Fruit fly (Drosophila melanogaster) whole organism, wandering third instar larva: ENCODE measurements around the gene Cpsf5.

Experiments used
- Abd-B ChIP-seq: fragments of >200 bp; optimal IDR thresholded peaks from 2 replicates; lab custom pipeline; 2017; ENCODE audit warnings: missing biosample characterization, missing genetic modification characterization
- CG32264 ChIP-seq: fragments of 200-800 bp; sonication (Bioruptor generic); optimal IDR thresholded peaks from 2 replicates; lab custom pipeline; 2016; ENCODE audit warnings: missing biosample characterization, missing genetic modification characterization
- CG9705 ChIP-seq: fragments of 200-800 bp; sonication (Bioruptor generic); optimal IDR thresholded peaks from 2 replicates; lab custom pipeline; 2018; ENCODE audit warnings: missing biosample characterization, mild to moderate bottlenecking, missing genetic modification characterization
- CrebA ChIP-seq: fragments of 200-800 bp; sonication (Bioruptor generic); optimal IDR thresholded peaks from 2 replicates; lab custom pipeline; 2016; ENCODE audit warnings: missing biosample characterization, mild to moderate bottlenecking, missing genetic modification characterization, borderline replicate concordance
- Dfd ChIP-seq: fragments of >200 bp; optimal IDR thresholded peaks from 2 replicates; lab custom pipeline; 2017; ENCODE audit warnings: missing biosample characterization, missing genetic modification characterization
- Dif ChIP-seq: fragments of 200-275, 200-300 bp; sonication (Bioruptor generic); optimal IDR thresholded peaks from 2 replicates; lab custom pipeline; 2018; ENCODE audit warnings: missing biosample characterization, missing genetic modification characterization; ENCODE audit not compliant: partially characterized antibody
- GATAd ChIP-seq: sonication (Bioruptor generic); optimal IDR thresholded peaks from 2 replicates; lab custom pipeline; 2016; ENCODE audit warnings: missing biosample characterization, missing genetic modification characterization
- HLH106 ChIP-seq: fragments of 200-800 bp; optimal IDR thresholded peaks from 3 replicates; lab custom pipeline; 2019; ENCODE audit warnings: missing biosample characterization, mild to moderate bottlenecking, missing genetic modification characterization, moderate library complexity
- Hnf4 ChIP-seq: fragments of 200-800 bp; sonication (Bioruptor generic); optimal IDR thresholded peaks from 2 replicates; lab custom pipeline; 2016; ENCODE audit warnings: missing biosample characterization, mild to moderate bottlenecking, missing genetic modification characterization
- Hr78 ChIP-seq: fragments of >200 bp; optimal IDR thresholded peaks from 2 replicates; lab custom pipeline; 2017; ENCODE audit warnings: missing biosample characterization, missing genetic modification characterization
- Hr83 ChIP-seq: fragments of 200-300 bp; sonication (Bioruptor generic); optimal IDR thresholded peaks from 2 replicates; lab custom pipeline; 2016; ENCODE audit warnings: missing biosample characterization, mild to moderate bottlenecking, missing genetic modification characterization, moderate library complexity; ENCODE audit not compliant: poor library complexity, severe bottlenecking
- Jra ChIP-seq: sonication (Bioruptor generic); optimal IDR thresholded peaks from 2 replicates; lab custom pipeline; 2016; ENCODE audit warnings: missing biosample characterization, missing genetic modification characterization
- Mio ChIP-seq: sonication (Bioruptor generic); optimal IDR thresholded peaks from 2 replicates; lab custom pipeline; 2016; ENCODE audit warnings: missing biosample characterization, missing genetic modification characterization
- Myc ChIP-seq: fragments of >200 bp; optimal IDR thresholded peaks from 2 replicates; lab custom pipeline; 2017
- N ChIP-seq: fragments of >200 bp; optimal IDR thresholded peaks from 2 replicates; lab custom pipeline; 2018; ENCODE audit warnings: missing biosample characterization, missing external identifiers, missing genetic modification characterization
- OdsH ChIP-seq: fragments of 200-800 bp; sonication (Bioruptor generic); optimal IDR thresholded peaks from 2 replicates; lab custom pipeline; 2016; ENCODE audit warnings: missing biosample characterization, mild to moderate bottlenecking, missing genetic modification characterization
- Rel ChIP-seq, 2 experiments: fragments of 200-800 bp; sonication (Bioruptor generic) in 1 of 2; optimal IDR thresholded peaks; 2 replicates in 1 of 2; 3 replicates in 1 of 2; lab custom pipeline; 2016 to 2019; ENCODE audit warnings: mild to moderate bottlenecking in 2 of 2, missing biosample characterization in 2 of 2, missing genetic modification characterization in 2 of 2, moderate library complexity in 1 of 2
- Sp1 ChIP-seq: fragments of 200-800 bp; sonication (Bioruptor generic); optimal IDR thresholded peaks from 3 replicates; lab custom pipeline; 2019; ENCODE audit warnings: missing biosample characterization, mild to moderate bottlenecking, missing genetic modification characterization, moderate library complexity
- Vsx2 ChIP-seq: fragments of 200-300, 225-300 bp; sonication (Bioruptor generic); optimal IDR thresholded peaks from 2 replicates; lab custom pipeline; 2018; ENCODE audit warnings: missing biosample characterization, missing genetic modification characterization; ENCODE audit not compliant: partially characterized antibody
- brk ChIP-seq: fragments of 200-800 bp; sonication (Bioruptor generic); optimal IDR thresholded peaks from 2 replicates; lab custom pipeline; 2016; ENCODE audit warnings: missing biosample characterization, mild to moderate bottlenecking, missing genetic modification characterization
- dl ChIP-seq, 2 experiments: fragments of 175-275, 200-275 bp in 1 of 2; fragments of 200-275 bp in 1 of 2; sonication (Bioruptor generic); optimal IDR thresholded peaks; lab custom pipeline; 2018; ENCODE audit warnings: mild to moderate bottlenecking in 2 of 2, missing biosample characterization in 2 of 2, missing genetic modification characterization in 2 of 2, moderate library complexity in 2 of 2; ENCODE audit not compliant: partially characterized antibody in 2 of 2, insufficient read depth in 1 of 2
- dsf ChIP-seq: sonication (Bioruptor generic); optimal IDR thresholded peaks from 2 replicates; lab custom pipeline; 2016; ENCODE audit warnings: missing biosample characterization, missing genetic modification characterization, borderline replicate concordance
- ey ChIP-seq: fragments of 200-800 bp; sonication (Bioruptor generic); optimal IDR thresholded peaks from 2 replicates; lab custom pipeline; 2016; ENCODE audit warnings: missing biosample characterization, missing genetic modification characterization
- foxo ChIP-seq, 2 experiments: fragments of 200-800 bp; sonication (Bioruptor generic); optimal IDR thresholded peaks; 2 replicates in 1 of 2; 3 replicates in 1 of 2; lab custom pipeline; 2016 to 2017; ENCODE audit warnings: missing biosample characterization in 2 of 2, missing genetic modification characterization in 2 of 2
- fru ChIP-seq: fragments of 200-800 bp; sonication (Bioruptor generic); optimal IDR thresholded peaks from 3 replicates; lab custom pipeline; 2016; ENCODE audit warnings: missing biosample characterization, mild to moderate bottlenecking, missing genetic modification characterization
- h ChIP-seq: fragments of 200-800 bp; sonication (Bioruptor generic); optimal IDR thresholded peaks from 3 replicates; lab custom pipeline; 2016; ENCODE audit warnings: missing biosample characterization, mild to moderate bottlenecking, missing genetic modification characterization
- jim ChIP-seq: fragments of 175-275, 200-325 bp; sonication (Bioruptor generic); optimal IDR thresholded peaks from 2 replicates; lab custom pipeline; 2016; ENCODE audit warnings: missing biosample characterization, mild to moderate bottlenecking, missing genetic modification characterization
- lola ChIP-seq: fragments of >200 bp; optimal IDR thresholded peaks from 2 replicates; lab custom pipeline; 2017; ENCODE audit warnings: missing biosample characterization, missing genetic modification characterization
- pan ChIP-seq: fragments of >200 bp; optimal IDR thresholded peaks from 2 replicates; lab custom pipeline; 2017
- psq ChIP-seq: fragments of 200-800 bp; sonication (Bioruptor generic); optimal IDR thresholded peaks from 3 replicates; lab custom pipeline; 2017; ENCODE audit warnings: missing biosample characterization, mild to moderate bottlenecking, missing genetic modification characterization, moderate library complexity
- rgr ChIP-seq: fragments of 200-800 bp; sonication (Bioruptor generic); optimal IDR thresholded peaks from 3 replicates; lab custom pipeline; 2016; ENCODE audit warnings: missing biosample characterization, mild to moderate bottlenecking, missing genetic modification characterization
- sage ChIP-seq: fragments of 200-800 bp; sonication (Bioruptor generic); optimal IDR thresholded peaks from 2 replicates; lab custom pipeline; 2016; ENCODE audit warnings: missing biosample characterization, mild to moderate bottlenecking, missing genetic modification characterization
- sv ChIP-seq: fragments of 200-800 bp; sonication (Bioruptor generic); optimal IDR thresholded peaks from 3 replicates; lab custom pipeline; 2016; ENCODE audit warnings: missing biosample characterization, missing genetic modification characterization
- tai ChIP-seq: sonication (Bioruptor generic); optimal IDR thresholded peaks from 2 replicates; lab custom pipeline; 2016; ENCODE audit warnings: missing biosample characterization, missing genetic modification characterization
- usp ChIP-seq: fragments of >200 bp; optimal IDR thresholded peaks from 2 replicates; lab custom pipeline; 2017; ENCODE audit warnings: missing biosample characterization, missing genetic modification characterization
- woc ChIP-seq: sonication (Bioruptor generic); optimal IDR thresholded peaks from 2 replicates; lab custom pipeline; 2016; ENCODE audit warnings: missing biosample characterization, mild to moderate bottlenecking, missing genetic modification characterization

Gene Cpsf5

DNA sequence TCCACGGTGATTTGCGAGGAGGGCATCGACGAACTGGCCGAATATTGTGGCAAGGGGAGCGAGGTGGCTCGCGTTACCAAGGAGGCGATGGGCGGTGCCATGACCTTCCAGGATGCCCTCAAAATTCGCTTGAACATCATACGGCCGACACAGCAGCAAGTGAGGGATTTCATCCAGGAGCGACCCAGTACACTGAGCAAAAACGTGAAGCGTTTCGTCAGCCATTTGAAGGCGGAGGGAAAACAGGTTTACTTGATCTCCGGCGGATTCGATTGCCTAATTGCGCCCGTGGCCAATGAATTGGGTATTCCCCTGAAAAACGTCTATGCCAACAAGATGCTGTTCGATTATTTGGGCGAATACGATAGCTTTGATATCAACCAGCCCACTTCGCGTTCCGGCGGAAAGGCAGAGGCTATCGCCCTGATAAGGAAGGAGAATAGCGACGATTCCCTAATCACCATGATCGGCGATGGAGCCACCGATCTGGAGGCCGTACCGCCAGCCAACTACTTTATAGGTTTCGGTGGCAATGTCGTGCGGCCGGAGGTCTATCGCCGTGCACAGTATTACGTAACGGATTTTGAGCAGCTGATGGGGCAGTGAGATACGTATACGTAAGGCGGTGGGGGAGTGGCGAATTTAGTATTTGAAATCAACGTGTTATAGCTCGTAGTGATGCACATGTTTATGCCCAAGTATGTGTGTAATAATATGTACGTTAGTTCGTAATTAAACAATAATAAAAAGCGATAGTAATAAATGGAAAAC is 13.1 kb downstream of the Cpsf5 start:
- TF ChIP-seq fru (GFP tag; lab: Kevin White, UChicago) (no peak), Rel (GFP tag; optimal IDR thresholded peaks at IDR 0.05; lab: Kevin White, UChicago) (no peak), Rel (tag; optimal IDR thresholded peaks at IDR 0.05; lab: Kevin White, UChicago) (peak; percentile 76), Sp1 (GFP tag; lab: Kevin White, UChicago) (no peak), rgr (no peak), Mio (GFP tag; lab: Kevin White, UChicago) (no peak), CG9705 (GFP tag; lab: Kevin White, UChicago) (no peak), CrebA (GFP tag; lab: Kevin White, UChicago) (no peak), sage (GFP tag; lab: Kevin White, UChicago) (no peak)

DNA sequence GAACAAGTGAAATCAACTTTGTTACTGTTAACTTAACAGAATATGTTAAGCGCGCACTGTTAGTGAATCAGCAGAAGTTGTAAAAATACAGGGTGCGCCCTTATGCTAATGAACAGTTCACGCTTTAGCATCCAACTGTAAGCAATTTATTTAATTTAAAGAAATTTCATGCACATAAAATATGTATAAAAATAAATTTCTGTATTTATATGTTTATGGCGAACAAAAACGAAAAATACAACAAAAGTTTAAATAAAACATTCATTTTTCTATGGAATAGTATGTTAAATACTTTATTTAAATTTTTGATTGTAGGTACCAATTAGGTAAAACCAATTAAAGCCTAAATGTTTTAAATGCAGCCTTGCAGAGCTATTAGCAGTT is 13.7 kb downstream of the Cpsf5 start:
- TF ChIP-seq OdsH (peak; percentile 8), sage (GFP tag; lab: Kevin White, UChicago) (peak; percentile 8), Dfd (GFP tag; lab: Kevin White, UChicago) (no peak), Dif (GFP tag; lab: Kevin White, UChicago) (no peak), GATAd (GFP tag; lab: Kevin White, UChicago) (no peak), foxo (GFP tag; optimal IDR thresholded peaks at IDR 0.05; lab: Kevin White, UChicago) (peak in 1 of 2 experiments; percentile 14), Mio (GFP tag; lab: Kevin White, UChicago) (no peak), brk (GFP tag; lab: Kevin White, UChicago) (peak; percentile 62), CG32264 (GFP tag; lab: Kevin White, UChicago) (no peak), sv (no peak), jim (GFP tag; lab: Kevin White, UChicago) (no peak), Sp1 (GFP tag; lab: Kevin White, UChicago) (peak; percentile 4), tai (no peak), Jra (no peak), dl (GFP tag; optimal IDR thresholded peaks at IDR 0.05; lab: Kevin White, UChicago; ENCODE audit: insufficient read depth in 1 of 2, partially characterized antibody in 2 of 2) (no peak), N (GFP tag; lab: Kevin White, UChicago) (no peak), woc (no peak), psq (GFP tag; lab: Kevin White, UChicago) (no peak), Rel (GFP tag; optimal IDR thresholded peaks at IDR 0.05; lab: Kevin White, UChicago) (no peak), Rel (tag; optimal IDR thresholded peaks at IDR 0.05; lab: Kevin White, UChicago) (no peak), usp (GFP tag; lab: Kevin White, UChicago) (no peak)

DNA sequence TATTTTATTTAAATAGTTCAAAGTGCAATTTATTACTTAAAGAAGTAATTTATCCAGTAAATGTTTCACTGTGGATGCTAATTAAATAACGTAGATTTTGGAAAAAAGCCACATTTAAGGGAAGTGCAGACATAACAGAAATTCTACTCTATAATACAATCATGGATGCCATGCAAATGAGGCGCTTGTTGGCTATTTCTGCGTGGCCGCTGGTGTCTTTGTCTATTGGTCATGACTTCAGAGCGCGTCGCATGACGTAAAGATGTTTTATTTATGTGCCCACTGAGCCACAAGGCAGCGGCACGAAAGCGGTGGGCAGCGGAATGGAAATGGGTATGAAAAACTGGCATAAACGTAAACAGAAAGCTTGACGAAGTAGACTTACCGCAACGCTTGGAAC is 15.0 kb downstream of the Cpsf5 start:
- TF ChIP-seq brk (GFP tag; lab: Kevin White, UChicago) (no peak), Dif (GFP tag; lab: Kevin White, UChicago) (no peak), fru (GFP tag; lab: Kevin White, UChicago) (no peak), CrebA (GFP tag; lab: Kevin White, UChicago) (no peak), Hnf4 (GFP tag; lab: Kevin White, UChicago) (no peak), foxo (GFP tag; optimal IDR thresholded peaks at IDR 0.05; lab: Kevin White, UChicago) (no peak), sage (GFP tag; lab: Kevin White, UChicago) (no peak), HLH106 (tag; lab: Kevin White, UChicago) (no peak), rgr (no peak), Myc (lab: Kevin White, UChicago) (no peak), Vsx2 (GFP tag; lab: Kevin White, UChicago) (no peak), Jra (no peak), lola (no peak)

DNA sequence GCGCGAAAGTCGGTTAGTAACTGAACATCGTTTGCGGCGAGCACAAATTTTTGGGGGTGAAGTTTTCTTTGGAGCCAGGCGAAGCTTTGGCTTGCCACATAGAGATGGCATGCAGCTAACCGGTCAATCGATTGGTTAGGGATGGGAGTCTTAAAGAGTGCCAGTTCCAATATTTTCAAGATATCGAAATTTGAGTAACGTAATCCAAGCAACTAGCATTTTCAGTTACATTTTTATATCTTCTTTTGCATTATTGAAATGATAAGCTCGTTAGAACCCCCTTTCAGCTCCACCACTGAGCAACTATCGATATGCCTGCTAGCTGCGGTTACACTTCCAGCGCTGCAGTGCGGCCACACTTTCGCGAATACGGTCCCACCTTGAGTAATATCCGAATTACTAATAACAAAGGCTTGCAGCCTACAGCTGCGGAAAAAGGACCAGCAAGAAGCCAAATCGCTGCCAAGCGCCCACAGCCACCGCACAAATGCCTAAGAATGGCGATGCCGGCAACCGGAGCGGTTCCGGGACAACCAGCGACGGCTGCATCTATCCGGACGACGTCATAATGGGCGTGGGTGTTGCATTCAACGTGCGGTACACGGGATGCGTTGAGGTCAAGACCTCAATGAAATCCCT is 15.9 kb downstream of the Cpsf5 start, which contains the start of the genes Atat and Shc:
Gene Atat (minus strand): TSS at position 103 of the 639 bp plus-strand sequence.
Gene Shc (plus strand): TSS at position 355 of the 639 bp plus-strand sequence.
- no peak for TF ChIP-seq lola
- TF ChIP-seq tai, result peak; percentile 99
- no peak for TF ChIP-seq CrebA (GFP tag; lab: Kevin White, UChicago)
- TF ChIP-seq Hr78, result no peak
- TF ChIP-seq Dfd (GFP tag; lab: Kevin White, UChicago), result peak; percentile 97
- peak; percentile 99 for TF ChIP-seq h (GFP tag; lab: Kevin White, UChicago)
- TF ChIP-seq woc, result peak; percentile 99
- peak; percentile 98 for TF ChIP-seq Hr83 (GFP tag; lab: Kevin White, UChicago)
- TF ChIP-seq brk (GFP tag; lab: Kevin White, UChicago), result peak; percentile 93
- peak; percentile 99 for TF ChIP-seq ey (GFP tag; lab: Kevin White, UChicago)
- peak; percentile 98 for TF ChIP-seq Jra
- peak; percentile 99 for TF ChIP-seq Hnf4 (GFP tag; lab: Kevin White, UChicago)
- TF ChIP-seq CG32264 (GFP tag; lab: Kevin White, UChicago), result peak; percentile 97
- peak; percentile 20 for TF ChIP-seq Myc (lab: Kevin White, UChicago)
- TF ChIP-seq foxo (GFP tag; optimal IDR thresholded peaks at IDR 0.05; lab: Kevin White, UChicago), result peak; percentile 91 to 99
- peak; percentile 99 for TF ChIP-seq fru (GFP tag; lab: Kevin White, UChicago)
- peak; percentile 99 for TF ChIP-seq sv
- TF ChIP-seq rgr, result peak; percentile 99
- peak; percentile 11 for TF ChIP-seq usp (GFP tag; lab: Kevin White, UChicago)
- no peak for TF ChIP-seq Abd-B
- peak; percentile 97 for TF ChIP-seq dsf (GFP tag; lab: Kevin White, UChicago)
- TF ChIP-seq Dif (GFP tag; lab: Kevin White, UChicago), result no peak
- no peak for TF ChIP-seq pan (lab: Kevin White, UChicago)
- TF ChIP-seq GATAd (GFP tag; lab: Kevin White, UChicago), result peak; percentile 97
- peak; percentile 91 for TF ChIP-seq sage (GFP tag; lab: Kevin White, UChicago)
- peak; percentile 50 for TF ChIP-seq Rel (GFP tag; optimal IDR thresholded peaks at IDR 0.05; lab: Kevin White, UChicago)
- TF ChIP-seq Rel (tag; optimal IDR thresholded peaks at IDR 0.05; lab: Kevin White, UChicago), result peak; percentile 91
- TF ChIP-seq Vsx2 (GFP tag; lab: Kevin White, UChicago), result no peak
